Fruit fly (Drosophila melanogaster) whole organism, wandering third instar larva: ENCODE results near the gene msk.

ENCODE experiments used
- CG32264 ChIP-seq: fragments of 200-800 bp; sonication (Bioruptor generic); optimal IDR thresholded peaks from 2 replicates; lab custom pipeline; 2016; ENCODE audit warnings: missing biosample characterization, missing genetic modification characterization
- CG9705 ChIP-seq: fragments of 200-800 bp; sonication (Bioruptor generic); optimal IDR thresholded peaks from 2 replicates; lab custom pipeline; 2018; ENCODE audit warnings: missing biosample characterization, mild to moderate bottlenecking, missing genetic modification characterization
- CrebA ChIP-seq: fragments of 200-800 bp; sonication (Bioruptor generic); optimal IDR thresholded peaks from 2 replicates; lab custom pipeline; 2016; ENCODE audit warnings: missing biosample characterization, mild to moderate bottlenecking, missing genetic modification characterization, borderline replicate concordance
- Dfd ChIP-seq: fragments of >200 bp; optimal IDR thresholded peaks from 2 replicates; lab custom pipeline; 2017; ENCODE audit warnings: missing biosample characterization, missing genetic modification characterization
- Dif ChIP-seq: fragments of 200-275, 200-300 bp; sonication (Bioruptor generic); optimal IDR thresholded peaks from 2 replicates; lab custom pipeline; 2018; ENCODE audit warnings: missing biosample characterization, missing genetic modification characterization; ENCODE audit not compliant: partially characterized antibody
- GATAd ChIP-seq: sonication (Bioruptor generic); optimal IDR thresholded peaks from 2 replicates; lab custom pipeline; 2016; ENCODE audit warnings: missing biosample characterization, missing genetic modification characterization
- HLH106 ChIP-seq: fragments of 200-800 bp; optimal IDR thresholded peaks from 3 replicates; lab custom pipeline; 2019; ENCODE audit warnings: missing biosample characterization, mild to moderate bottlenecking, missing genetic modification characterization, moderate library complexity
- Hnf4 ChIP-seq: fragments of 200-800 bp; sonication (Bioruptor generic); optimal IDR thresholded peaks from 2 replicates; lab custom pipeline; 2016; ENCODE audit warnings: missing biosample characterization, mild to moderate bottlenecking, missing genetic modification characterization
- Hr78 ChIP-seq: fragments of >200 bp; optimal IDR thresholded peaks from 2 replicates; lab custom pipeline; 2017; ENCODE audit warnings: missing biosample characterization, missing genetic modification characterization
- Hr83 ChIP-seq: fragments of 200-300 bp; sonication (Bioruptor generic); optimal IDR thresholded peaks from 2 replicates; lab custom pipeline; 2016; ENCODE audit warnings: missing biosample characterization, mild to moderate bottlenecking, missing genetic modification characterization, moderate library complexity; ENCODE audit not compliant: poor library complexity, severe bottlenecking
- Jra ChIP-seq: sonication (Bioruptor generic); optimal IDR thresholded peaks from 2 replicates; lab custom pipeline; 2016; ENCODE audit warnings: missing biosample characterization, missing genetic modification characterization
- Mio ChIP-seq: sonication (Bioruptor generic); optimal IDR thresholded peaks from 2 replicates; lab custom pipeline; 2016; ENCODE audit warnings: missing biosample characterization, missing genetic modification characterization
- N ChIP-seq: fragments of >200 bp; optimal IDR thresholded peaks from 2 replicates; lab custom pipeline; 2018; ENCODE audit warnings: missing biosample characterization, missing external identifiers, missing genetic modification characterization
- OdsH ChIP-seq: fragments of 200-800 bp; sonication (Bioruptor generic); optimal IDR thresholded peaks from 2 replicates; lab custom pipeline; 2016; ENCODE audit warnings: missing biosample characterization, mild to moderate bottlenecking, missing genetic modification characterization
- Rel ChIP-seq, 2 experiments: fragments of 200-800 bp; sonication (Bioruptor generic) in 1 of 2; optimal IDR thresholded peaks; 2 replicates in 1 of 2; 3 replicates in 1 of 2; lab custom pipeline; 2016 to 2019; ENCODE audit warnings: mild to moderate bottlenecking in 2 of 2, missing biosample characterization in 2 of 2, missing genetic modification characterization in 2 of 2, moderate library complexity in 1 of 2
- Sp1 ChIP-seq: fragments of 200-800 bp; sonication (Bioruptor generic); optimal IDR thresholded peaks from 3 replicates; lab custom pipeline; 2019; ENCODE audit warnings: missing biosample characterization, mild to moderate bottlenecking, missing genetic modification characterization, moderate library complexity
- Vsx2 ChIP-seq: fragments of 200-300, 225-300 bp; sonication (Bioruptor generic); optimal IDR thresholded peaks from 2 replicates; lab custom pipeline; 2018; ENCODE audit warnings: missing biosample characterization, missing genetic modification characterization; ENCODE audit not compliant: partially characterized antibody
- br ChIP-seq: fragments of 200-800 bp; sonication (Bioruptor generic); optimal IDR thresholded peaks from 2 replicates; lab custom pipeline; 2016; ENCODE audit warnings: missing biosample characterization, missing genetic modification characterization
- brk ChIP-seq: fragments of 200-800 bp; sonication (Bioruptor generic); optimal IDR thresholded peaks from 2 replicates; lab custom pipeline; 2016; ENCODE audit warnings: missing biosample characterization, mild to moderate bottlenecking, missing genetic modification characterization
- dl ChIP-seq, 2 experiments: fragments of 175-275, 200-275 bp in 1 of 2; fragments of 200-275 bp in 1 of 2; sonication (Bioruptor generic); optimal IDR thresholded peaks; lab custom pipeline; 2018; ENCODE audit warnings: mild to moderate bottlenecking in 2 of 2, missing biosample characterization in 2 of 2, missing genetic modification characterization in 2 of 2, moderate library complexity in 2 of 2; ENCODE audit not compliant: partially characterized antibody in 2 of 2, insufficient read depth in 1 of 2
- dmrt93B ChIP-seq: fragments of 200-800 bp; sonication (Bioruptor generic); optimal IDR thresholded peaks from 2 replicates; lab custom pipeline; 2018; ENCODE audit warnings: missing biosample characterization, mild to moderate bottlenecking, missing genetic modification characterization
- dsf ChIP-seq: sonication (Bioruptor generic); optimal IDR thresholded peaks from 2 replicates; lab custom pipeline; 2016; ENCODE audit warnings: missing biosample characterization, missing genetic modification characterization, borderline replicate concordance
- ey ChIP-seq: fragments of 200-800 bp; sonication (Bioruptor generic); optimal IDR thresholded peaks from 2 replicates; lab custom pipeline; 2016; ENCODE audit warnings: missing biosample characterization, missing genetic modification characterization
- foxo ChIP-seq, 2 experiments: fragments of 200-800 bp; sonication (Bioruptor generic); optimal IDR thresholded peaks; 2 replicates in 1 of 2; 3 replicates in 1 of 2; lab custom pipeline; 2016 to 2017; ENCODE audit warnings: missing biosample characterization in 2 of 2, missing genetic modification characterization in 2 of 2
- fru ChIP-seq: fragments of 200-800 bp; sonication (Bioruptor generic); optimal IDR thresholded peaks from 3 replicates; lab custom pipeline; 2016; ENCODE audit warnings: missing biosample characterization, mild to moderate bottlenecking, missing genetic modification characterization
- h ChIP-seq: fragments of 200-800 bp; sonication (Bioruptor generic); optimal IDR thresholded peaks from 3 replicates; lab custom pipeline; 2016; ENCODE audit warnings: missing biosample characterization, mild to moderate bottlenecking, missing genetic modification characterization
- jim ChIP-seq: fragments of 175-275, 200-325 bp; sonication (Bioruptor generic); optimal IDR thresholded peaks from 2 replicates; lab custom pipeline; 2016; ENCODE audit warnings: missing biosample characterization, mild to moderate bottlenecking, missing genetic modification characterization
- lola ChIP-seq: fragments of >200 bp; optimal IDR thresholded peaks from 2 replicates; lab custom pipeline; 2017; ENCODE audit warnings: missing biosample characterization, missing genetic modification characterization
- pan ChIP-seq: fragments of >200 bp; optimal IDR thresholded peaks from 2 replicates; lab custom pipeline; 2017
- psq ChIP-seq: fragments of 200-800 bp; sonication (Bioruptor generic); optimal IDR thresholded peaks from 3 replicates; lab custom pipeline; 2017; ENCODE audit warnings: missing biosample characterization, mild to moderate bottlenecking, missing genetic modification characterization, moderate library complexity
- rgr ChIP-seq: fragments of 200-800 bp; sonication (Bioruptor generic); optimal IDR thresholded peaks from 3 replicates; lab custom pipeline; 2016; ENCODE audit warnings: missing biosample characterization, mild to moderate bottlenecking, missing genetic modification characterization
- sage ChIP-seq: fragments of 200-800 bp; sonication (Bioruptor generic); optimal IDR thresholded peaks from 2 replicates; lab custom pipeline; 2016; ENCODE audit warnings: missing biosample characterization, mild to moderate bottlenecking, missing genetic modification characterization
- tai ChIP-seq: sonication (Bioruptor generic); optimal IDR thresholded peaks from 2 replicates; lab custom pipeline; 2016; ENCODE audit warnings: missing biosample characterization, missing genetic modification characterization
- usp ChIP-seq: fragments of >200 bp; optimal IDR thresholded peaks from 2 replicates; lab custom pipeline; 2017; ENCODE audit warnings: missing biosample characterization, missing genetic modification characterization
- woc ChIP-seq: sonication (Bioruptor generic); optimal IDR thresholded peaks from 2 replicates; lab custom pipeline; 2016; ENCODE audit warnings: missing biosample characterization, mild to moderate bottlenecking, missing genetic modification characterization

Gene msk

dm6 chr3L:8081822-8082221 is 34.2 kb upstream of the msk start:
- TF ChIP-seq jim (GFP tag; lab: Kevin White, UChicago), result no peak
- TF ChIP-seq psq (GFP tag; lab: Kevin White, UChicago), result peak; percentile 65
- TF ChIP-seq woc, result peak; percentile 32
- peak; percentile 57 for TF ChIP-seq dsf (GFP tag; lab: Kevin White, UChicago)
- TF ChIP-seq dmrt93B (GFP tag; lab: Kevin White, UChicago), result no peak
- TF ChIP-seq Hr83 (GFP tag; lab: Kevin White, UChicago), result peak; percentile 88
- peak; percentile 57 to 70 for TF ChIP-seq foxo (GFP tag; optimal IDR thresholded peaks at IDR 0.05; lab: Kevin White, UChicago)
- peak; percentile 60 for TF ChIP-seq CG32264 (GFP tag; lab: Kevin White, UChicago)
- TF ChIP-seq h (GFP tag; lab: Kevin White, UChicago), result peak; percentile 78
- TF ChIP-seq Hnf4 (GFP tag; lab: Kevin White, UChicago), result peak; percentile 86
- peak; percentile 54 for TF ChIP-seq Vsx2 (GFP tag; lab: Kevin White, UChicago)
- peak; percentile 76 for TF ChIP-seq rgr
- TF ChIP-seq lola (GFP tag; lab: Kevin White, UChicago), result no peak
- peak; percentile 67 for TF ChIP-seq Rel (GFP tag; optimal IDR thresholded peaks at IDR 0.05; lab: Kevin White, UChicago)
- no peak for TF ChIP-seq Rel (tag; optimal IDR thresholded peaks at IDR 0.05; lab: Kevin White, UChicago)
- peak; percentile 63 for TF ChIP-seq Sp1
- TF ChIP-seq OdsH (GFP tag; lab: Kevin White, UChicago), result peak; percentile 62
- peak; percentile 22 for TF ChIP-seq tai
- TF ChIP-seq brk (GFP tag; lab: Kevin White, UChicago), result peak; percentile 92
- TF ChIP-seq sage (GFP tag; lab: Kevin White, UChicago), result peak; percentile 80
- no peak for TF ChIP-seq Hr78 (GFP tag; lab: Kevin White, UChicago)
- peak; percentile 28 to 76 for TF ChIP-seq dl (GFP tag; optimal IDR thresholded peaks at IDR 0.05; lab: Kevin White, UChicago; ENCODE audit: insufficient read depth in 1 of 2, partially characterized antibody in 2 of 2)
- TF ChIP-seq ey (GFP tag; lab: Kevin White, UChicago), result peak; percentile 32
- TF ChIP-seq Jra (GFP tag; lab: Kevin White, UChicago), result peak; percentile 53
- TF ChIP-seq CrebA (GFP tag; lab: Kevin White, UChicago), result no peak
- peak; percentile 17 for TF ChIP-seq HLH106 (tag; lab: Kevin White, UChicago)
- TF ChIP-seq br (GFP tag; lab: Kevin White, UChicago), result peak; percentile 79
- TF ChIP-seq fru (GFP tag; lab: Kevin White, UChicago), result peak; percentile 49
- TF ChIP-seq N, result no peak
- peak; percentile 87 for TF ChIP-seq Dif (GFP tag; lab: Kevin White, UChicago)
- TF ChIP-seq GATAd (GFP tag; lab: Kevin White, UChicago), result no peak
- TF ChIP-seq, all 38 proteins: peak for 23

- no peak for TF ChIP-seq dmrt93B (GFP tag; lab: Kevin White, UChicago)
- TF ChIP-seq dl (GFP tag; optimal IDR thresholded peaks at IDR 0.05; lab: Kevin White, UChicago; ENCODE audit: insufficient read depth in 1 of 2, partially characterized antibody in 2 of 2), result no peak
- no peak for TF ChIP-seq usp (GFP tag; lab: Kevin White, UChicago)
- TF ChIP-seq br (GFP tag; lab: Kevin White, UChicago), result no peak
- TF ChIP-seq Hr78 (GFP tag; lab: Kevin White, UChicago), result no peak
- TF ChIP-seq ey (GFP tag; lab: Kevin White, UChicago), result no peak
- no peak for TF ChIP-seq HLH106 (tag; lab: Kevin White, UChicago)
- TF ChIP-seq foxo (GFP tag; optimal IDR thresholded peaks at IDR 0.05; lab: Kevin White, UChicago), result no peak
- TF ChIP-seq Sp1, result no peak
- TF ChIP-seq N, result no peak
- no peak for TF ChIP-seq Dfd (GFP tag; lab: Kevin White, UChicago)
- TF ChIP-seq Rel (GFP tag; optimal IDR thresholded peaks at IDR 0.05; lab: Kevin White, UChicago), result no peak
- TF ChIP-seq Rel (tag; optimal IDR thresholded peaks at IDR 0.05; lab: Kevin White, UChicago), result no peak
Measured at dm6 chr3L:8086218-8086617, 29.8 kb upstream of the msk start.

dm6 chr3L:8091650-8092068 is 24.3 kb upstream of the msk start, which contains the start of gene CG7565:
Gene CG7565, minus strand, starts transcription at chr3L:8091786.
- TF ChIP-seq CG9705 (GFP tag; lab: Kevin White, UChicago) (no peak), Jra (GFP tag; lab: Kevin White, UChicago) (peak; percentile 1), jim (GFP tag; lab: Kevin White, UChicago) (no peak), dsf (GFP tag; lab: Kevin White, UChicago) (no peak), rgr (peak; percentile 81), brk (GFP tag; lab: Kevin White, UChicago) (peak; percentile 54), Hnf4 (GFP tag; lab: Kevin White, UChicago) (peak; percentile 76), dl (GFP tag; optimal IDR thresholded peaks at IDR 0.05; lab: Kevin White, UChicago; ENCODE audit: insufficient read depth in 1 of 2, partially characterized antibody in 2 of 2) (no peak), HLH106 (tag; lab: Kevin White, UChicago) (peak; percentile 35), fru (GFP tag; lab: Kevin White, UChicago) (peak; percentile 58), h (GFP tag; lab: Kevin White, UChicago) (peak; percentile 72), dmrt93B (GFP tag; lab: Kevin White, UChicago) (no peak), br (GFP tag; lab: Kevin White, UChicago) (peak; percentile 58), tai (no peak), Mio (GFP tag; lab: Kevin White, UChicago) (no peak), Rel (GFP tag; optimal IDR thresholded peaks at IDR 0.05; lab: Kevin White, UChicago) (no peak), Rel (tag; optimal IDR thresholded peaks at IDR 0.05; lab: Kevin White, UChicago) (peak; percentile 61), Hr83 (GFP tag; lab: Kevin White, UChicago) (peak; percentile 23), Sp1 (peak; percentile 40), Vsx2 (GFP tag; lab: Kevin White, UChicago) (no peak), woc (peak; percentile 20), CrebA (GFP tag; lab: Kevin White, UChicago) (no peak), ey (GFP tag; lab: Kevin White, UChicago) (peak; percentile 49), psq (GFP tag; lab: Kevin White, UChicago) (peak; percentile 14), foxo (GFP tag; optimal IDR thresholded peaks at IDR 0.05; lab: Kevin White, UChicago) (peak in 1 of 2 experiments; percentile 75), CG32264 (GFP tag; lab: Kevin White, UChicago) (peak; percentile 11), pan (lab: Kevin White, UChicago) (no peak), sage (GFP tag; lab: Kevin White, UChicago) (peak; percentile 10), OdsH (GFP tag; lab: Kevin White, UChicago) (peak; percentile 59)
